Worm (Caenorhabditis elegans) whole organism, L1 larva: ENCODE results near the gene M110.7.

ENCODE experiments used
- lin-15B ChIP-seq: fragments of 150-350 bp; sonication (generic microtip); optimal IDR thresholded peaks from 3 replicates; lab custom pipeline; 2014; ENCODE audit warnings: missing biosample characterization, missing genetic modification characterization
- nhr-77 ChIP-seq: fragments of 150-350 bp; optimal IDR thresholded peaks from 2 replicates; lab custom pipeline; 2014; ENCODE audit warnings: missing biosample characterization, missing genetic modification characterization

DNA sequence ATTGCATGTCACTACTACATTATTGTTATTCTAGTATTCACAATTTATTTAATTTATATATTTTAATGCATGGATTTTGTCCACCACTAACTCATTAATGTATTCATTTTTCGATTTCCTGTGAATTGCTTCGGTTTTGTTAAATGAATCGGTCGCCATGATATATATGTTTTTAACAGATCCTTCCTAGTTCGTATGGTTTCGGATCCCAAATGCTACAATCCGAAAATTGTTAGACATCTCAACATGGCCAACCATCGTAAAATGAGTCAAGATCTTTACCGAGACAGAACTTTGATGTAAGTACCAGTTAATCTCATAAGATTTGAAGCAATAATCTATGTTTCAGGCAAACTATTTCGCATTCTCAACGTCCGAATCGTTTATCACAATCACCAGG lies 40.5 kb downstream of the M110.7 start:
- no peak for TF ChIP-seq nhr-77
- TF ChIP-seq lin-15B, result no peak
